Worm (Caenorhabditis elegans): ENCODE data around the gene erd-2.2.

ce11 chrIII:5864270-5864669 lies 42.6 kb upstream of the erd-2.2 start, which contains the start of gene rabn-5:
- no peak for TF ChIP-seq ama-1 (optimal IDR thresholded peaks at IDR 0.05)
- TF ChIP-seq lin-39 (tag; optimal IDR thresholded peaks at IDR 0.05), result no peak
- no peak for TF ChIP-seq aly-2 (tag; optimal IDR thresholded peaks at IDR 0.05)
- TF ChIP-seq R02D3.7 (tag; optimal IDR thresholded peaks at IDR 0.05), result no peak
- TF ChIP-seq lsy-2 (tag; optimal IDR thresholded peaks at IDR 0.05), result no peak
- TF ChIP-seq ZK546.5 (tag; optimal IDR thresholded peaks at IDR 0.05), result no peak
- TF ChIP-seq nhr-237 (tag; optimal IDR thresholded peaks at IDR 0.05), result no peak
- no peak for TF ChIP-seq zag-1 (tag; optimal IDR thresholded peaks at IDR 0.05)
